Fruit fly (Drosophila melanogaster) whole organism, wandering third instar larva: ENCODE measurements around the gene SppL.

Experiments
- Abd-B ChIP-seq: fragments of >200 bp; optimal IDR thresholded peaks from 2 replicates; lab custom pipeline; 2017; ENCODE audit warnings: missing biosample characterization, missing genetic modification characterization
- CG32264 ChIP-seq: fragments of 200-800 bp; sonication (Bioruptor generic); optimal IDR thresholded peaks from 2 replicates; lab custom pipeline; 2016; ENCODE audit warnings: missing biosample characterization, missing genetic modification characterization
- CG9705 ChIP-seq: fragments of 200-800 bp; sonication (Bioruptor generic); optimal IDR thresholded peaks from 2 replicates; lab custom pipeline; 2018; ENCODE audit warnings: missing biosample characterization, mild to moderate bottlenecking, missing genetic modification characterization
- CrebA ChIP-seq: fragments of 200-800 bp; sonication (Bioruptor generic); optimal IDR thresholded peaks from 2 replicates; lab custom pipeline; 2016; ENCODE audit warnings: missing biosample characterization, mild to moderate bottlenecking, missing genetic modification characterization, borderline replicate concordance
- Dfd ChIP-seq: fragments of >200 bp; optimal IDR thresholded peaks from 2 replicates; lab custom pipeline; 2017; ENCODE audit warnings: missing biosample characterization, missing genetic modification characterization
- Dif ChIP-seq: fragments of 200-275, 200-300 bp; sonication (Bioruptor generic); optimal IDR thresholded peaks from 2 replicates; lab custom pipeline; 2018; ENCODE audit warnings: missing biosample characterization, missing genetic modification characterization; ENCODE audit not compliant: partially characterized antibody
- GATAd ChIP-seq: sonication (Bioruptor generic); optimal IDR thresholded peaks from 2 replicates; lab custom pipeline; 2016; ENCODE audit warnings: missing biosample characterization, missing genetic modification characterization
- HLH106 ChIP-seq: fragments of 200-800 bp; optimal IDR thresholded peaks from 3 replicates; lab custom pipeline; 2019; ENCODE audit warnings: missing biosample characterization, mild to moderate bottlenecking, missing genetic modification characterization, moderate library complexity
- Hnf4 ChIP-seq: fragments of 200-800 bp; sonication (Bioruptor generic); optimal IDR thresholded peaks from 2 replicates; lab custom pipeline; 2016; ENCODE audit warnings: missing biosample characterization, mild to moderate bottlenecking, missing genetic modification characterization
- Hr78 ChIP-seq: fragments of >200 bp; optimal IDR thresholded peaks from 2 replicates; lab custom pipeline; 2017; ENCODE audit warnings: missing biosample characterization, missing genetic modification characterization
- Hr83 ChIP-seq: fragments of 200-300 bp; sonication (Bioruptor generic); optimal IDR thresholded peaks from 2 replicates; lab custom pipeline; 2016; ENCODE audit warnings: missing biosample characterization, mild to moderate bottlenecking, missing genetic modification characterization, moderate library complexity; ENCODE audit not compliant: poor library complexity, severe bottlenecking
- Jra ChIP-seq: sonication (Bioruptor generic); optimal IDR thresholded peaks from 2 replicates; lab custom pipeline; 2016; ENCODE audit warnings: missing biosample characterization, missing genetic modification characterization
- Myc ChIP-seq: fragments of >200 bp; optimal IDR thresholded peaks from 2 replicates; lab custom pipeline; 2017
- N ChIP-seq: fragments of >200 bp; optimal IDR thresholded peaks from 2 replicates; lab custom pipeline; 2018; ENCODE audit warnings: missing biosample characterization, missing external identifiers, missing genetic modification characterization
- OdsH ChIP-seq: fragments of 200-800 bp; sonication (Bioruptor generic); optimal IDR thresholded peaks from 2 replicates; lab custom pipeline; 2016; ENCODE audit warnings: missing biosample characterization, mild to moderate bottlenecking, missing genetic modification characterization
- Rel ChIP-seq, 2 experiments: fragments of 200-800 bp; sonication (Bioruptor generic) in 1 of 2; optimal IDR thresholded peaks; 2 replicates in 1 of 2; 3 replicates in 1 of 2; lab custom pipeline; 2016 to 2019; ENCODE audit warnings: mild to moderate bottlenecking in 2 of 2, missing biosample characterization in 2 of 2, missing genetic modification characterization in 2 of 2, moderate library complexity in 1 of 2
- Vsx2 ChIP-seq: fragments of 200-300, 225-300 bp; sonication (Bioruptor generic); optimal IDR thresholded peaks from 2 replicates; lab custom pipeline; 2018; ENCODE audit warnings: missing biosample characterization, missing genetic modification characterization; ENCODE audit not compliant: partially characterized antibody
- br ChIP-seq: fragments of 200-800 bp; sonication (Bioruptor generic); optimal IDR thresholded peaks from 2 replicates; lab custom pipeline; 2016; ENCODE audit warnings: missing biosample characterization, missing genetic modification characterization
- brk ChIP-seq: fragments of 200-800 bp; sonication (Bioruptor generic); optimal IDR thresholded peaks from 2 replicates; lab custom pipeline; 2016; ENCODE audit warnings: missing biosample characterization, mild to moderate bottlenecking, missing genetic modification characterization
- dl ChIP-seq, 2 experiments: fragments of 175-275, 200-275 bp in 1 of 2; fragments of 200-275 bp in 1 of 2; sonication (Bioruptor generic); optimal IDR thresholded peaks; lab custom pipeline; 2018; ENCODE audit warnings: mild to moderate bottlenecking in 2 of 2, missing biosample characterization in 2 of 2, missing genetic modification characterization in 2 of 2, moderate library complexity in 2 of 2; ENCODE audit not compliant: partially characterized antibody in 2 of 2, insufficient read depth in 1 of 2
- dmrt93B ChIP-seq: fragments of 200-800 bp; sonication (Bioruptor generic); optimal IDR thresholded peaks from 2 replicates; lab custom pipeline; 2018; ENCODE audit warnings: missing biosample characterization, mild to moderate bottlenecking, missing genetic modification characterization
- dsf ChIP-seq: sonication (Bioruptor generic); optimal IDR thresholded peaks from 2 replicates; lab custom pipeline; 2016; ENCODE audit warnings: missing biosample characterization, missing genetic modification characterization, borderline replicate concordance
- ey ChIP-seq: fragments of 200-800 bp; sonication (Bioruptor generic); optimal IDR thresholded peaks from 2 replicates; lab custom pipeline; 2016; ENCODE audit warnings: missing biosample characterization, missing genetic modification characterization
- foxo ChIP-seq, 2 experiments: fragments of 200-800 bp; sonication (Bioruptor generic); optimal IDR thresholded peaks; 2 replicates in 1 of 2; 3 replicates in 1 of 2; lab custom pipeline; 2016 to 2017; ENCODE audit warnings: missing biosample characterization in 2 of 2, missing genetic modification characterization in 2 of 2
- fru ChIP-seq: fragments of 200-800 bp; sonication (Bioruptor generic); optimal IDR thresholded peaks from 3 replicates; lab custom pipeline; 2016; ENCODE audit warnings: missing biosample characterization, mild to moderate bottlenecking, missing genetic modification characterization
- h ChIP-seq: fragments of 200-800 bp; sonication (Bioruptor generic); optimal IDR thresholded peaks from 3 replicates; lab custom pipeline; 2016; ENCODE audit warnings: missing biosample characterization, mild to moderate bottlenecking, missing genetic modification characterization
- jim ChIP-seq: fragments of 175-275, 200-325 bp; sonication (Bioruptor generic); optimal IDR thresholded peaks from 2 replicates; lab custom pipeline; 2016; ENCODE audit warnings: missing biosample characterization, mild to moderate bottlenecking, missing genetic modification characterization
- lola ChIP-seq: fragments of >200 bp; optimal IDR thresholded peaks from 2 replicates; lab custom pipeline; 2017; ENCODE audit warnings: missing biosample characterization, missing genetic modification characterization
- pan ChIP-seq: fragments of >200 bp; optimal IDR thresholded peaks from 2 replicates; lab custom pipeline; 2017
- psq ChIP-seq: fragments of 200-800 bp; sonication (Bioruptor generic); optimal IDR thresholded peaks from 3 replicates; lab custom pipeline; 2017; ENCODE audit warnings: missing biosample characterization, mild to moderate bottlenecking, missing genetic modification characterization, moderate library complexity
- rgr ChIP-seq: fragments of 200-800 bp; sonication (Bioruptor generic); optimal IDR thresholded peaks from 3 replicates; lab custom pipeline; 2016; ENCODE audit warnings: missing biosample characterization, mild to moderate bottlenecking, missing genetic modification characterization
- sage ChIP-seq: fragments of 200-800 bp; sonication (Bioruptor generic); optimal IDR thresholded peaks from 2 replicates; lab custom pipeline; 2016; ENCODE audit warnings: missing biosample characterization, mild to moderate bottlenecking, missing genetic modification characterization
- sv ChIP-seq: fragments of 200-800 bp; sonication (Bioruptor generic); optimal IDR thresholded peaks from 3 replicates; lab custom pipeline; 2016; ENCODE audit warnings: missing biosample characterization, missing genetic modification characterization
- tai ChIP-seq: sonication (Bioruptor generic); optimal IDR thresholded peaks from 2 replicates; lab custom pipeline; 2016; ENCODE audit warnings: missing biosample characterization, missing genetic modification characterization
- usp ChIP-seq: fragments of >200 bp; optimal IDR thresholded peaks from 2 replicates; lab custom pipeline; 2017; ENCODE audit warnings: missing biosample characterization, missing genetic modification characterization

SppL gene

dm6 chr3R:25880971-25881809 lies 594 bp upstream of the SppL start, which contains the start of gene Tsp96F:
Tsp96F (minus strand) TSS chr3R:25881427.
- peak; percentile 22 for TF ChIP-seq Dif (GFP tag; lab: Kevin White, UChicago)
- TF ChIP-seq CrebA (GFP tag; lab: Kevin White, UChicago): no peak
- no peak for TF ChIP-seq Abd-B (GFP tag; lab: Kevin White, UChicago)
- TF ChIP-seq OdsH (GFP tag; lab: Kevin White, UChicago): no peak

- no peak for TF ChIP-seq N
- TF ChIP-seq sage (GFP tag; lab: Kevin White, UChicago): no peak
- TF ChIP-seq lola (GFP tag; lab: Kevin White, UChicago): no peak
- TF ChIP-seq usp (GFP tag; lab: Kevin White, UChicago): no peak
- TF ChIP-seq Dif (GFP tag; lab: Kevin White, UChicago): no peak
- no peak for TF ChIP-seq sv
- TF ChIP-seq OdsH (GFP tag; lab: Kevin White, UChicago): no peak
- TF ChIP-seq brk (GFP tag; lab: Kevin White, UChicago): no peak
- TF ChIP-seq br (GFP tag; lab: Kevin White, UChicago): no peak
- TF ChIP-seq jim (GFP tag; lab: Kevin White, UChicago): no peak
- TF ChIP-seq fru (GFP tag; lab: Kevin White, UChicago): no peak
- no peak for TF ChIP-seq Dfd (GFP tag; lab: Kevin White, UChicago)
- TF ChIP-seq dmrt93B (GFP tag; lab: Kevin White, UChicago): no peak
These were observed 952 bp downstream of the SppL start for dm6 chr3R:25882606-25883266.

dm6 chr3R:25883877-25884276 lies 2.1 kb downstream of the SppL start:
- TF ChIP-seq Vsx2 (no peak), N (no peak), pan (no peak), tai (no peak), psq (GFP tag; lab: Kevin White, UChicago) (no peak), CG9705 (no peak), dsf (GFP tag; lab: Kevin White, UChicago) (no peak), usp (GFP tag; lab: Kevin White, UChicago) (no peak), CrebA (GFP tag; lab: Kevin White, UChicago) (no peak), foxo (GFP tag; optimal IDR thresholded peaks at IDR 0.05; lab: Kevin White, UChicago) (no peak), brk (GFP tag; lab: Kevin White, UChicago) (no peak), ey (GFP tag; lab: Kevin White, UChicago) (no peak), Hr78 (GFP tag; lab: Kevin White, UChicago) (no peak), Jra (GFP tag; lab: Kevin White, UChicago) (no peak), Myc (lab: Kevin White, UChicago) (no peak)

- no peak for TF ChIP-seq usp (GFP tag; lab: Kevin White, UChicago)
- TF ChIP-seq Vsx2: no peak
- no peak for TF ChIP-seq Abd-B (GFP tag; lab: Kevin White, UChicago)
- TF ChIP-seq psq (GFP tag; lab: Kevin White, UChicago): no peak
- TF ChIP-seq Myc (lab: Kevin White, UChicago): no peak
- TF ChIP-seq brk (GFP tag; lab: Kevin White, UChicago): peak; percentile 18
- TF ChIP-seq Dif (GFP tag; lab: Kevin White, UChicago): no peak
- TF ChIP-seq rgr (GFP tag; lab: Kevin White, UChicago): peak; percentile 44
- TF ChIP-seq Rel (GFP tag; optimal IDR thresholded peaks at IDR 0.05; lab: Kevin White, UChicago): no peak
- TF ChIP-seq Rel (tag; optimal IDR thresholded peaks at IDR 0.05; lab: Kevin White, UChicago): no peak
- no peak for TF ChIP-seq lola (GFP tag; lab: Kevin White, UChicago)
- TF ChIP-seq fru (GFP tag; lab: Kevin White, UChicago): peak; percentile 19
- no peak for TF ChIP-seq CG32264 (GFP tag; lab: Kevin White, UChicago)
- TF ChIP-seq CrebA (GFP tag; lab: Kevin White, UChicago): no peak
- no peak for TF ChIP-seq dmrt93B (GFP tag; lab: Kevin White, UChicago)
- TF ChIP-seq br (GFP tag; lab: Kevin White, UChicago): no peak
- no peak for TF ChIP-seq dsf (GFP tag; lab: Kevin White, UChicago)
- no peak for TF ChIP-seq Hnf4
- TF ChIP-seq Jra (GFP tag; lab: Kevin White, UChicago): no peak
- no peak for TF ChIP-seq N
- no peak for TF ChIP-seq sage (GFP tag; lab: Kevin White, UChicago)
- no peak for TF ChIP-seq Dfd (GFP tag; lab: Kevin White, UChicago)
- TF ChIP-seq CG9705: no peak
- no peak for TF ChIP-seq pan
- TF ChIP-seq dl (GFP tag; optimal IDR thresholded peaks at IDR 0.05; lab: Kevin White, UChicago; ENCODE audit: insufficient read depth in 1 of 2, partially characterized antibody in 2 of 2): no peak
- TF ChIP-seq tai: no peak
- peak; percentile 18 for TF ChIP-seq h (GFP tag; lab: Kevin White, UChicago)
- TF ChIP-seq HLH106 (tag; lab: Kevin White, UChicago): peak; percentile 49
- no peak for TF ChIP-seq Hr83
- peak; percentile 42 for TF ChIP-seq OdsH (GFP tag; lab: Kevin White, UChicago)
- no peak for TF ChIP-seq Hr78 (GFP tag; lab: Kevin White, UChicago)
- TF ChIP-seq GATAd: no peak
- no peak for TF ChIP-seq sv
- TF ChIP-seq ey (GFP tag; lab: Kevin White, UChicago): peak; percentile 10
- TF ChIP-seq foxo (GFP tag; optimal IDR thresholded peaks at IDR 0.05; lab: Kevin White, UChicago): peak in 1 of 2 experiments; percentile 39
These were observed 2.5 kb downstream of the SppL start for dm6 chr3R:25884301-25884700.
